Fruit fly (Drosophila melanogaster) whole organism, embryonic: ENCODE measurements around the gene Srpk79D.

Experiments
- ATbp ChIP-seq: fragments of 200-800 bp; sonication (Bioruptor generic); optimal IDR thresholded peaks from 2 replicates; lab custom pipeline; 2017; ENCODE audit warnings: missing biosample characterization, mild to moderate bottlenecking, missing genetic modification characterization, missing genetic modification reagents
- Atf-2 ChIP-seq: fragments of 200-800 bp; sonication (Bioruptor generic); optimal IDR thresholded peaks from 2 replicates; lab custom pipeline; 2016; ENCODE audit warnings: missing biosample characterization, missing genetic modification characterization
- Bgb ChIP-seq: fragments of 200-800 bp; sonication (Bioruptor generic); IDR thresholded peaks from 2 replicates; pipeline ENCODE4 v1.3.6; 2022; ENCODE audit warnings: missing biosample characterization, missing genetic modification characterization; ENCODE audit not compliant: partially characterized antibody
- Bteb2 ChIP-seq: fragments of 200-800 bp; sonication (Bioruptor generic); optimal IDR thresholded peaks from 2 replicates; lab custom pipeline; 2016; ENCODE audit warnings: missing biosample characterization, missing genetic modification characterization
- CG10274 ChIP-seq: fragments of 200-800 bp; sonication (Bioruptor generic); optimal IDR thresholded peaks from 3 replicates; lab custom pipeline; 2017; ENCODE audit warnings: missing biosample characterization, mild to moderate bottlenecking, missing genetic modification characterization
- CG10366 ChIP-seq: fragments of 200-800 bp; sonication (Bioruptor generic); IDR thresholded peaks from 2 replicates; pipeline ENCODE4 v1.3.6; 2022; ENCODE audit warnings: missing biosample characterization, missing genetic modification characterization
- CG10543 ChIP-seq: fragments of 200-800 bp; sonication (Bioruptor generic); optimal IDR thresholded peaks from 3 replicates; lab custom pipeline; 2017; ENCODE audit warnings: missing biosample characterization, mild to moderate bottlenecking, missing genetic modification characterization, moderate library complexity
- CG11085 ChIP-seq: fragments of 200-800 bp; sonication (Bioruptor generic); IDR thresholded peaks from 2 replicates; pipeline ENCODE4 v1.3.6; 2022; ENCODE audit warnings: missing biosample characterization, missing genetic modification characterization
- CG11695 ChIP-seq: fragments of 200-800 bp; sonication (Bioruptor generic); IDR thresholded peaks from 3 replicates; pipeline ENCODE4 v1.3.6; 2022; ENCODE audit warnings: missing biosample characterization, missing genetic modification characterization
- CG12659 ChIP-seq: fragments of 200-800 bp; sonication (Bioruptor generic); optimal IDR thresholded peaks from 3 replicates; lab custom pipeline; 2017; ENCODE audit warnings: mild to moderate bottlenecking, missing biosample characterization, missing genetic modification reagents, missing genetic modification characterization
- CG12769 ChIP-seq: fragments of 200-800 bp; sonication (Bioruptor generic); optimal IDR thresholded peaks from 2 replicates; lab custom pipeline; 2019; ENCODE audit warnings: missing biosample characterization, mild to moderate bottlenecking, missing genetic modification characterization, moderate library complexity
- CG13894 ChIP-seq: fragments of 200-800 bp; sonication (Bioruptor generic); optimal IDR thresholded peaks from 3 replicates; lab custom pipeline; 2018; ENCODE audit warnings: missing biosample characterization, mild to moderate bottlenecking, missing genetic modification characterization, moderate library complexity
- CG15514 ChIP-seq: fragments of 200-800 bp; sonication (Bioruptor generic); optimal IDR thresholded peaks from 3 replicates; lab custom pipeline; 2017; ENCODE audit warnings: missing biosample characterization, missing genetic modification characterization, mild to moderate bottlenecking, moderate library complexity, missing genetic modification reagents
- CG16779 ChIP-seq: fragments of 200-800 bp; sonication (Bioruptor generic); IDR thresholded peaks from 2 replicates; pipeline ENCODE4 v1.3.6; 2022; ENCODE audit warnings: missing biosample characterization, missing genetic modification characterization
- CG16813 ChIP-seq: fragments of 200-800 bp; sonication (Bioruptor generic); IDR thresholded peaks from 3 replicates; pipeline ENCODE4 v1.3.6; 2022; ENCODE audit warnings: missing biosample characterization, missing genetic modification characterization; ENCODE audit not compliant: partially characterized antibody
- CG17328 ChIP-seq: fragments of 200-800 bp; sonication (Bioruptor generic); IDR thresholded peaks from 2 replicates; pipeline ENCODE4 v1.3.6; 2022; ENCODE audit warnings: missing biosample characterization, missing genetic modification characterization
- CG1792 ChIP-seq: fragments of 200-800 bp; sonication (Bioruptor generic); optimal IDR thresholded peaks from 2 replicates; lab custom pipeline; 2016; ENCODE audit warnings: missing biosample characterization, missing genetic modification characterization
- CG2120 ChIP-seq: fragments of 200-800 bp; sonication (Bioruptor generic); optimal IDR thresholded peaks from 3 replicates; lab custom pipeline; 2016; ENCODE audit warnings: missing biosample characterization, missing genetic modification characterization
- CG2875 ChIP-seq: fragments of 200-800 bp; sonication (Bioruptor generic); optimal IDR thresholded peaks from 2 replicates; lab custom pipeline; 2017; ENCODE audit warnings: missing biosample characterization, mild to moderate bottlenecking, missing genetic modification characterization, missing genetic modification reagents
- CG31388 ChIP-seq: fragments of 200-800 bp; sonication (Bioruptor generic); optimal IDR thresholded peaks from 2 replicates; lab custom pipeline; 2016; ENCODE audit warnings: missing biosample characterization, missing genetic modification characterization
- CG4360 ChIP-seq: fragments of 200-800 bp; sonication (Bioruptor generic); IDR thresholded peaks from 2 replicates; pipeline ENCODE4 v1.3.6; 2022; ENCODE audit warnings: missing biosample characterization, missing genetic modification characterization
- CG4404 ChIP-seq: fragments of 200-800 bp; sonication (Bioruptor generic); IDR thresholded peaks from 2 replicates; pipeline ENCODE4 v1.3.6; 2022; ENCODE audit warnings: missing biosample characterization, missing genetic modification characterization
- CG4730 ChIP-seq: fragments of 200-800 bp; sonication (Bioruptor generic); IDR thresholded peaks from 2 replicates; pipeline ENCODE4 v1.3.6; 2022; ENCODE audit warnings: missing biosample characterization, missing genetic modification characterization
- CG5245 ChIP-seq: fragments of 200-800 bp; sonication (Bioruptor generic); optimal IDR thresholded peaks from 3 replicates; lab custom pipeline; 2016; ENCODE audit warnings: missing biosample characterization, missing genetic modification characterization
- CG7745 ChIP-seq: fragments of 200-800 bp; sonication (Bioruptor generic); optimal IDR thresholded peaks from 2 replicates; lab custom pipeline; 2018; ENCODE audit warnings: missing biosample characterization, mild to moderate bottlenecking, missing genetic modification characterization, moderate library complexity
- CG8924 ChIP-seq: fragments of 200-800 bp; optimal IDR thresholded peaks from 3 replicates; lab custom pipeline; 2019; ENCODE audit warnings: missing biosample characterization, mild to moderate bottlenecking, missing genetic modification characterization, moderate library complexity
- CG9876 ChIP-seq: fragments of 200-800 bp; sonication (Bioruptor generic); optimal IDR thresholded peaks from 2 replicates; lab custom pipeline; 2016; ENCODE audit warnings: missing biosample characterization, missing genetic modification characterization
- CTCF ChIP-seq: fragments of 200-800 bp; sonication (Bioruptor generic); optimal IDR thresholded peaks from 2 replicates; lab custom pipeline; 2017; ENCODE audit warnings: missing biosample characterization, mild to moderate bottlenecking, missing genetic modification characterization, moderate library complexity
- Dek ChIP-seq: fragments of 200-800 bp; sonication (Bioruptor generic); optimal IDR thresholded peaks from 3 replicates; lab custom pipeline; 2019; ENCODE audit warnings: missing biosample characterization, mild to moderate bottlenecking, missing genetic modification characterization, moderate library complexity
- ERR ChIP-seq: fragments of 200-800 bp; sonication (Bioruptor generic); optimal IDR thresholded peaks from 2 replicates; lab custom pipeline; 2016; ENCODE audit warnings: missing biosample characterization, missing genetic modification characterization
- Eip74EF ChIP-seq, 2 experiments: fragments of 200-800 bp in 1 of 2; fragments of >200 bp in 1 of 2; sonication (Bioruptor generic) in 1 of 2; optimal IDR thresholded peaks; 2 replicates each; lab custom pipeline; 2017 to 2019; ENCODE audit warnings: missing biosample characterization in 2 of 2, missing genetic modification characterization in 2 of 2, mild to moderate bottlenecking in 1 of 2, moderate library complexity in 1 of 2
- Gug ChIP-seq: fragments of 200-800 bp; sonication (Bioruptor generic); IDR thresholded peaks from 4 replicates; pipeline ENCODE4 v1.3.6; 2022; ENCODE audit warnings: missing biosample characterization, missing genetic modification characterization
- Rfx ChIP-seq: fragments of 200-800 bp; sonication (Bioruptor generic); IDR thresholded peaks from 2 replicates; pipeline ENCODE4 v1.3.6; 2022; ENCODE audit warnings: missing biosample characterization, missing genetic modification characterization
- Side ChIP-seq: fragments of 200-800 bp; sonication (Bioruptor generic); optimal IDR thresholded peaks from 2 replicates; lab custom pipeline; 2016; ENCODE audit warnings: missing biosample characterization, missing genetic modification characterization
- ara ChIP-seq: fragments of 200-800 bp; sonication (Bioruptor generic); IDR thresholded peaks from 2 replicates; pipeline ENCODE4 v1.3.6; 2022; ENCODE audit warnings: missing biosample characterization, missing genetic modification characterization
- ase ChIP-seq: fragments of 200-800 bp; sonication (Bioruptor generic); IDR thresholded peaks from 3 replicates; pipeline ENCODE4 v1.3.6; 2022; ENCODE audit warnings: missing biosample characterization, missing genetic modification characterization
- corto ChIP-seq: fragments of 200-800 bp; sonication (Bioruptor generic); optimal IDR thresholded peaks from 2 replicates; lab custom pipeline; 2016; ENCODE audit warnings: missing biosample characterization, mild to moderate bottlenecking, missing genetic modification characterization, moderate library complexity
- danr ChIP-seq: fragments of 200-800 bp; sonication (Bioruptor generic); IDR thresholded peaks from 2 replicates; pipeline ENCODE4 v1.3.6; 2022; ENCODE audit warnings: missing biosample characterization, missing genetic modification characterization
- dm ChIP-seq: fragments of 200-800 bp; sonication (Bioruptor generic); optimal IDR thresholded peaks from 3 replicates; lab custom pipeline; 2016; ENCODE audit warnings: missing biosample characterization, missing genetic modification characterization
- exex ChIP-seq: fragments of 200-800 bp; sonication (Bioruptor generic); optimal IDR thresholded peaks from 4 replicates; lab custom pipeline; 2018; ENCODE audit warnings: missing biosample characterization, mild to moderate bottlenecking, missing genetic modification characterization, moderate library complexity
- eyg ChIP-seq: fragments of 200-800 bp; sonication (Bioruptor generic); optimal IDR thresholded peaks from 3 replicates; lab custom pipeline; 2016; ENCODE audit warnings: missing biosample characterization, missing genetic modification characterization
- ftz-f1 ChIP-seq: fragments of 200-800 bp; sonication (Bioruptor generic); optimal IDR thresholded peaks from 2 replicates; lab custom pipeline; 2016; ENCODE audit warnings: missing biosample characterization, missing genetic modification characterization
- grau ChIP-seq: fragments of 200-800 bp; optimal IDR thresholded peaks from 3 replicates; lab custom pipeline; 2019; ENCODE audit warnings: missing biosample characterization, mild to moderate bottlenecking, missing genetic modification characterization, moderate library complexity
- her ChIP-seq: fragments of 200-800 bp; sonication (Bioruptor generic); optimal IDR thresholded peaks from 2 replicates; lab custom pipeline; 2016; ENCODE audit warnings: missing biosample characterization, missing genetic modification characterization
- kah ChIP-seq: fragments of 200-800 bp; sonication (Bioruptor generic); optimal IDR thresholded peaks from 2 replicates; lab custom pipeline; 2018; ENCODE audit warnings: missing biosample characterization, mild to moderate bottlenecking, missing genetic modification characterization
- lilli ChIP-seq: fragments of 200-800 bp; sonication (Bioruptor generic); optimal IDR thresholded peaks from 3 replicates; lab custom pipeline; 2016; ENCODE audit warnings: missing biosample characterization, missing genetic modification characterization
- nerfin-1 ChIP-seq: fragments of 200-800 bp; sonication (Bioruptor generic); optimal IDR thresholded peaks from 3 replicates; lab custom pipeline; 2019; ENCODE audit warnings: missing biosample characterization, mild to moderate bottlenecking, missing genetic modification characterization, moderate library complexity
- psq ChIP-seq: fragments of 200-800 bp; sonication (Bioruptor generic); optimal IDR thresholded peaks from 2 replicates; lab custom pipeline; 2017; ENCODE audit warnings: missing biosample characterization, missing genetic modification characterization
- repo ChIP-seq: fragments of 200-800 bp; sonication (Bioruptor generic); optimal IDR thresholded peaks from 2 replicates; lab custom pipeline; 2016; ENCODE audit warnings: missing biosample characterization, missing genetic modification characterization
- tap ChIP-seq: fragments of 200-800 bp; optimal IDR thresholded peaks from 3 replicates; lab custom pipeline; 2019; ENCODE audit warnings: missing biosample characterization, mild to moderate bottlenecking, missing genetic modification characterization, moderate library complexity
- tll ChIP-seq, 2 experiments: fragments of 200-800 bp in 1 of 2; fragments of >200 bp in 1 of 2; sonication (Bioruptor generic) in 1 of 2; optimal IDR thresholded peaks; 2 replicates each; lab custom pipeline; 2017 to 2019; ENCODE audit warnings: missing biosample characterization in 2 of 2, missing genetic modification characterization in 2 of 2, mild to moderate bottlenecking in 1 of 2, moderate library complexity in 1 of 2
- tx ChIP-seq: fragments of 200-800 bp; sonication (Bioruptor generic); optimal IDR thresholded peaks from 2 replicates; lab custom pipeline; 2016; ENCODE audit warnings: missing biosample characterization, missing genetic modification characterization
- yki ChIP-seq: fragments of >200 bp; optimal IDR thresholded peaks from 3 replicates; lab custom pipeline; 2018

The Srpk79D gene

DNA sequence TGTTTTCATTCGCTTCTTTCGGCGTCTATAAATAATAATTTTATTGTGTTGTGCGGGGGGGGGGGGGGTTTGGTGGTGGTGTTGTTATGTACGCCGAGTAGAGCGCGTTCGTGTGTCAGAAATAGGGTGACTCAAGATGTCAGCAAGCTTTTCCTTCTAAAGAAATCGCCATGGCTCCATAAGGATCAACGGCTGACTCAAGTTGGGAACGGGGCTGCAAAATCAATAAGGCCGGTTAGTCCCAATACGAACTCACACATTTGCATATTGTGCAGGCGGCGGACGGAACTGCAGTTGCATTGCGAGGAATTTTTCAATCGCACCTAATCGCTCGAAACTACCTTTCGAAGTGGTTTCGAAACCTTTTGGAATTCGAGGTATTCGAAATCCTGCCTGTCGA lies 2.8 kb downstream of the Srpk79D start (continued):
- no peak for TF ChIP-seq CG8924
- no peak for TF ChIP-seq CG16779 (GFP tag; lab: Robert Waterston, UW)
- TF ChIP-seq CTCF (GFP tag; lab: Kevin White, UChicago): no peak
- peak; percentile 62; the same call in 2 of the 3 replicates for TF ChIP-seq CG11695 (GFP tag; lab: Robert Waterston, UW)
- no peak for TF ChIP-seq CG13894 (tag; lab: Kevin White, UChicago)
- TF ChIP-seq tx (GFP tag; lab: Kevin White, UChicago): no peak
- TF ChIP-seq ase (GFP tag; lab: Robert Waterston, UW): no peak
- no peak for TF ChIP-seq CG7745 (tag; lab: Kevin White, UChicago)
- peak; percentile 52 for TF ChIP-seq CG12769 (tag; lab: Kevin White, UChicago)
- TF ChIP-seq ara (GFP tag; lab: Robert Waterston, UW): no peak
- no peak for TF ChIP-seq CG16813
- no peak for TF ChIP-seq Eip74EF (GFP tag; optimal IDR thresholded peaks at IDR 0.05; lab: Kevin White, UChicago)
- TF ChIP-seq CG12659 (GFP tag; lab: Kevin White, UChicago): no peak
- peak; percentile 44 for TF ChIP-seq CG17328 (GFP tag; lab: Robert Waterston, UW)
- no peak for TF ChIP-seq nerfin-1 (tag; lab: Kevin White, UChicago)
- TF ChIP-seq CG2875 (GFP tag; lab: Kevin White, UChicago): no peak
- peak; percentile 53 for TF ChIP-seq grau (tag; lab: Kevin White, UChicago)
- no peak for TF ChIP-seq Side
- no peak for TF ChIP-seq CG10274 (GFP tag; lab: Kevin White, UChicago)
- TF ChIP-seq dm (GFP tag; lab: Kevin White, UChicago): no peak
- TF ChIP-seq danr (GFP tag; lab: Robert Waterston, UW): peak; percentile 23; the same call in 1 of the 2 replicates
- TF ChIP-seq CG9876: no peak
- TF ChIP-seq CG15514 (GFP tag; lab: Kevin White, UChicago): no peak
- TF ChIP-seq CG4730 (GFP tag; lab: Robert Waterston, UW): no peak
- no peak for TF ChIP-seq CG5245
- no peak for TF ChIP-seq CG4404 (GFP tag; lab: Robert Waterston, UW)
- TF ChIP-seq Bgb (GFP tag; lab: Robert Waterston, UW): no peak
- no peak for TF ChIP-seq ATbp
- peak; percentile 51 for TF ChIP-seq CG10366
- peak; percentile 6; the same call in 1 of the 4 replicates for TF ChIP-seq Gug (GFP tag; lab: Robert Waterston, UW)
- no peak for TF ChIP-seq CG10543 (GFP tag; lab: Kevin White, UChicago)
- TF ChIP-seq CG2120 (GFP tag; lab: Kevin White, UChicago): peak; percentile 28
- TF ChIP-seq ERR (GFP tag; lab: Kevin White, UChicago): no peak
- TF ChIP-seq tap: no peak
- TF ChIP-seq her (GFP tag; lab: Kevin White, UChicago): peak; percentile 3
- TF ChIP-seq eyg (GFP tag; lab: Kevin White, UChicago): no peak
- TF ChIP-seq repo (GFP tag; lab: Kevin White, UChicago): no peak
- no peak for TF ChIP-seq tll (GFP tag; optimal IDR thresholded peaks at IDR 0.05; lab: Kevin White, UChicago)
- no peak for TF ChIP-seq CG4360
- no peak for TF ChIP-seq yki
- no peak for TF ChIP-seq CG1792
- peak; percentile 11 for TF ChIP-seq Dek (tag; lab: Kevin White, UChicago)
- TF ChIP-seq lilli: no peak
- no peak for TF ChIP-seq exex (tag; lab: Kevin White, UChicago)
- no peak for TF ChIP-seq kah (GFP tag; lab: Kevin White, UChicago)
- no peak for TF ChIP-seq ftz-f1
- TF ChIP-seq CG11085 (GFP tag; lab: Robert Waterston, UW): peak; percentile 56; the same call in 1 of the 2 replicates
- no peak for TF ChIP-seq CG31388
- TF ChIP-seq Rfx (GFP tag; lab: Robert Waterston, UW): peak; percentile 81
- no peak for TF ChIP-seq Atf-2 (GFP tag; lab: Kevin White, UChicago)
- no peak for TF ChIP-seq psq
- TF ChIP-seq corto (GFP tag; lab: Kevin White, UChicago): no peak
- no peak for TF ChIP-seq Bteb2 (GFP tag; lab: Kevin White, UChicago)
